Worm (Caenorhabditis elegans): ENCODE measurements around the gene plp-2.

plp-2 gene

ce11 chrX:14982525-14982924, at the start of gene plp-2:
TSS of gene plp-2 (minus strand) at chrX:14982804.
- TF ChIP-seq hlh-30 (tag; optimal IDR thresholded peaks at IDR 0.05; ENCODE audit: insufficient read depth) (peak; percentile 30), ceh-48 (tag; optimal IDR thresholded peaks at IDR 0.05) (no peak), pax-1 (tag; optimal IDR thresholded peaks at IDR 0.05) (peak; percentile 38), fkh-6 (tag; optimal IDR thresholded peaks at IDR 0.05) (no peak)

ce11 chrX:15027997-15028396, 45.4 kb upstream of the plp-2 start:
- TF ChIP-seq dmd-4 (tag; optimal IDR thresholded peaks at IDR 0.05; ENCODE audit: borderline replicate concordance) (no peak), pax-1 (tag; optimal IDR thresholded peaks at IDR 0.05) (no peak), F13H6.1 (tag; optimal IDR thresholded peaks at IDR 0.05) (no peak), npax-4 (tag; optimal IDR thresholded peaks at IDR 0.05) (no peak), ets-4 (tag; optimal IDR thresholded peaks at IDR 0.05) (no peak), pag-3 (tag; optimal IDR thresholded peaks at IDR 0.05; ENCODE audit: borderline replicate concordance) (no peak), elt-4 (tag; optimal IDR thresholded peaks at IDR 0.05) (no peak), unc-3 (GFP tag; conservative IDR thresholded peaks at IDR 0.05) (no peak), unc-3 (tag; optimal IDR thresholded peaks at IDR 0.05) (no peak), sox-4 (tag; optimal IDR thresholded peaks at IDR 0.05) (no peak)

- TF ChIP-seq ceh-31 (tag; optimal IDR thresholded peaks at IDR 0.05) (no peak), ceh-6 (GFP tag; optimal IDR thresholded peaks at IDR 0.05) (no peak), madf-2 (tag; optimal IDR thresholded peaks at IDR 0.05) (no peak), ref-2 (tag; optimal IDR thresholded peaks at IDR 0.05) (no peak), K02D7.2 (tag; optimal IDR thresholded peaks at IDR 0.05) (no peak), che-1 (tag; optimal IDR thresholded peaks at IDR 0.05) (no peak), ceh-45 (GFP tag; IDR thresholded peaks at IDR 0.05) (no peak), nhr-11 (tag; optimal IDR thresholded peaks at IDR 0.05) (no peak), pha-2 (tag; optimal IDR thresholded peaks at IDR 0.05) (no peak), F13H6.1 (tag; optimal IDR thresholded peaks at IDR 0.05) (no peak), ceh-2 (tag; optimal IDR thresholded peaks at IDR 0.05) (no peak), sox-4 (tag; optimal IDR thresholded peaks at IDR 0.05) (no peak), dmd-4 (tag; optimal IDR thresholded peaks at IDR 0.05; ENCODE audit: borderline replicate concordance) (no peak), K09A11.1 (tag; optimal IDR thresholded peaks at IDR 0.05; ENCODE audit: insufficient read depth) (no peak), ttx-3 (tag; optimal IDR thresholded peaks at IDR 0.05) (no peak), nfya-1 (tag; optimal IDR thresholded peaks at IDR 0.05) (no peak), unc-42 (tag; optimal IDR thresholded peaks at IDR 0.05) (no peak), elt-2 (tag; optimal IDR thresholded peaks at IDR 0.05) (no peak), mec-3 (tag; optimal IDR thresholded peaks at IDR 0.05; ENCODE audit: borderline replicate concordance) (no peak)
These were observed 45.0 kb upstream of the plp-2 start for ce11 chrX:15027566-15027965.

- TF ChIP-seq pha-2 (tag; optimal IDR thresholded peaks at IDR 0.05) (no peak), elt-2 (tag; optimal IDR thresholded peaks at IDR 0.05) (no peak), hlh-13 (GFP tag; optimal IDR thresholded peaks at IDR 0.05) (no peak), gmeb-2 (tag; optimal IDR thresholded peaks at IDR 0.05) (no peak), unc-3 (GFP tag; conservative IDR thresholded peaks at IDR 0.05) (no peak), unc-3 (tag; optimal IDR thresholded peaks at IDR 0.05) (no peak), dmd-4 (tag; optimal IDR thresholded peaks at IDR 0.05; ENCODE audit: borderline replicate concordance) (no peak), C08G9.2 (tag; optimal IDR thresholded peaks at IDR 0.05) (no peak), eyg-1 (tag; optimal IDR thresholded peaks at IDR 0.05) (no peak), elt-4 (tag; optimal IDR thresholded peaks at IDR 0.05) (no peak), ceh-48 (tag; optimal IDR thresholded peaks at IDR 0.05) (no peak)
These were observed 43.4 kb upstream of the plp-2 start, which contains the start of gene seb-3 for ce11 chrX:15026008-15026407. TSS of gene seb-3 (plus strand) at chrX:15026308.

- TF ChIP-seq ceh-9 (tag; optimal IDR thresholded peaks at IDR 0.05) (no peak), Y22D7AL.16 (tag; optimal IDR thresholded peaks at IDR 0.05) (no peak), nhr-232 (tag; optimal IDR thresholded peaks at IDR 0.05) (no peak), pha-2 (tag; optimal IDR thresholded peaks at IDR 0.05) (no peak), ceh-18 (tag; optimal IDR thresholded peaks at IDR 0.05) (no peak)
These were observed 33.5 kb upstream of the plp-2 start for ce11 chrX:15016102-15016501.

Data from whole organism, late embryonic.